Fruit fly (Drosophila melanogaster) whole organism, embryonic: ENCODE data around the gene CG7164.
A peak's percentile ranks its signal among the peaks of the same experiment; 100 is the strongest.

Source experiments
- CG10366 ChIP-seq: fragments of 200-800 bp; sonication (Bioruptor generic); IDR thresholded peaks from 2 replicates; pipeline ENCODE4 v1.3.6; 2022; ENCODE audit warnings: missing biosample characterization, missing genetic modification characterization
- CG11247 ChIP-seq: fragments of 200-800 bp; sonication (Bioruptor generic); IDR thresholded peaks from 2 replicates; pipeline ENCODE4 v1.3.6; 2022; ENCODE audit warnings: missing biosample characterization, missing genetic modification characterization
- CG11696 ChIP-seq: fragments of 200-800 bp; sonication (Bioruptor generic); IDR thresholded peaks from 2 replicates; pipeline ENCODE4 v1.3.6; 2022; ENCODE audit warnings: missing biosample characterization, missing genetic modification characterization
- CG12155 ChIP-seq: fragments of 200-800 bp; sonication (Bioruptor generic); optimal IDR thresholded peaks from 3 replicates; lab custom pipeline; 2016; ENCODE audit warnings: missing biosample characterization, missing genetic modification characterization
- CG12942 ChIP-seq: fragments of 200-800 bp; sonication (Bioruptor generic); optimal IDR thresholded peaks from 3 replicates; lab custom pipeline; 2016; ENCODE audit warnings: missing biosample characterization, missing genetic modification characterization
- CG13424 ChIP-seq: fragments of 200-800 bp; sonication (Bioruptor generic); optimal IDR thresholded peaks from 2 replicates; lab custom pipeline; 2019; ENCODE audit warnings: missing biosample characterization, mild to moderate bottlenecking, missing genetic modification characterization, moderate library complexity
- CG13894 ChIP-seq: fragments of 200-800 bp; sonication (Bioruptor generic); optimal IDR thresholded peaks from 3 replicates; lab custom pipeline; 2018; ENCODE audit warnings: missing biosample characterization, mild to moderate bottlenecking, missing genetic modification characterization, moderate library complexity
- CG14014 ChIP-seq: fragments of 200-800 bp; sonication (Bioruptor generic); IDR thresholded peaks from 2 replicates; pipeline ENCODE4 v1.3.6; 2022; ENCODE audit warnings: missing biosample characterization, missing genetic modification characterization
- CG14050 ChIP-seq: fragments of 200-800 bp; sonication (Bioruptor generic); IDR thresholded peaks from 3 replicates; pipeline ENCODE4 v1.3.6; 2022; ENCODE audit warnings: missing biosample characterization, missing genetic modification characterization
- CG15269 ChIP-seq: fragments of 200-800 bp; sonication (Bioruptor generic); optimal IDR thresholded peaks from 2 replicates; lab custom pipeline; 2018; ENCODE audit warnings: missing biosample characterization, mild to moderate bottlenecking, missing genetic modification characterization, moderate library complexity
- CG1647 ChIP-seq: fragments of 200-800 bp; sonication (Bioruptor generic); optimal IDR thresholded peaks from 3 replicates; lab custom pipeline; 2016; ENCODE audit warnings: missing biosample characterization, missing genetic modification characterization
- CG18476 ChIP-seq: fragments of 200-800 bp; sonication (Bioruptor generic); optimal IDR thresholded peaks from 2 replicates; lab custom pipeline; 2016; ENCODE audit warnings: missing biosample characterization, mild to moderate bottlenecking, missing genetic modification characterization
- CG4404 ChIP-seq: fragments of 200-800 bp; sonication (Bioruptor generic); IDR thresholded peaks from 2 replicates; pipeline ENCODE4 v1.3.6; 2022; ENCODE audit warnings: missing biosample characterization, missing genetic modification characterization
- CG6791 ChIP-seq: fragments of 200-800 bp; sonication (Bioruptor generic); IDR thresholded peaks from 3 replicates; pipeline ENCODE4 v1.3.6; 2022; ENCODE audit warnings: missing biosample characterization, missing genetic modification characterization; ENCODE audit not compliant: partially characterized antibody
- CG7839 ChIP-seq: fragments of 200-800 bp; sonication (Bioruptor generic); optimal IDR thresholded peaks from 3 replicates; lab custom pipeline; 2018; ENCODE audit warnings: missing biosample characterization, mild to moderate bottlenecking, missing genetic modification characterization, moderate library complexity
- CG9932 ChIP-seq: fragments of 200-800 bp; sonication (Bioruptor generic); IDR thresholded peaks from 2 replicates; pipeline ENCODE4 v1.3.6; 2022; ENCODE audit warnings: missing biosample characterization, missing genetic modification characterization
- CkIIα-i1 ChIP-seq: fragments of 200-800 bp; sonication (Bioruptor generic); IDR thresholded peaks from 2 replicates; pipeline ENCODE4 v1.3.6; 2022; ENCODE audit warnings: missing biosample characterization, missing genetic modification characterization
- Drgx ChIP-seq: fragments of 200-800 bp; sonication (Bioruptor generic); IDR thresholded peaks from 2 replicates; pipeline ENCODE4 v1.3.6; 2022; ENCODE audit warnings: missing biosample characterization, missing genetic modification characterization
- E2f1 ChIP-seq: fragments of 200-800 bp; sonication (Bioruptor generic); IDR thresholded peaks from 2 replicates; pipeline ENCODE4 v1.3.6; 2022; ENCODE audit warnings: missing biosample characterization, missing genetic modification characterization
- Fer3 ChIP-seq: fragments of 200-800 bp; sonication (Bioruptor generic); optimal IDR thresholded peaks from 2 replicates; lab custom pipeline; 2018; ENCODE audit warnings: missing biosample characterization, mild to moderate bottlenecking, missing genetic modification characterization, moderate library complexity
- H2.0 ChIP-seq: fragments of 200-800 bp; sonication (Bioruptor generic); IDR thresholded peaks from 2 replicates; pipeline ENCODE4 v1.3.6; 2022; ENCODE audit warnings: missing biosample characterization, missing genetic modification characterization
- NFAT ChIP-seq: fragments of 200-800 bp; sonication (Bioruptor generic); IDR thresholded peaks from 2 replicates; pipeline ENCODE4 v1.3.6; 2022; ENCODE audit warnings: missing biosample characterization, missing genetic modification characterization
- Nf-YB ChIP-seq: fragments of 200-800 bp; sonication (Bioruptor generic); optimal IDR thresholded peaks from 3 replicates; lab custom pipeline; 2019; ENCODE audit warnings: missing biosample characterization, mild to moderate bottlenecking, missing genetic modification characterization, moderate library complexity
- Vsx1 ChIP-seq: fragments of 200-800 bp; sonication (Bioruptor generic); optimal IDR thresholded peaks from 2 replicates; lab custom pipeline; 2017; ENCODE audit warnings: missing biosample characterization, mild to moderate bottlenecking, missing genetic modification characterization, missing genetic modification reagents
- ase ChIP-seq: fragments of 200-800 bp; sonication (Bioruptor generic); IDR thresholded peaks from 3 replicates; pipeline ENCODE4 v1.3.6; 2022; ENCODE audit warnings: missing biosample characterization, missing genetic modification characterization
- caup ChIP-seq: fragments of 200-800 bp; sonication (Bioruptor generic); optimal IDR thresholded peaks from 3 replicates; lab custom pipeline; 2017; ENCODE audit warnings: missing biosample characterization, mild to moderate bottlenecking, missing genetic modification characterization, moderate library complexity; ENCODE audit not compliant: severe bottlenecking
- crol ChIP-seq: fragments of 200-800 bp; sonication (Bioruptor generic); IDR thresholded peaks from 2 replicates; pipeline ENCODE4 v1.3.6; 2022; ENCODE audit warnings: missing biosample characterization, missing genetic modification characterization
- dysf ChIP-seq: fragments of 200-800 bp; sonication (Bioruptor generic); IDR thresholded peaks from 3 replicates; pipeline ENCODE4 v1.3.6; 2022; ENCODE audit warnings: missing biosample characterization, missing genetic modification characterization
- emc ChIP-seq: fragments of 200-800 bp; sonication (Bioruptor generic); optimal IDR thresholded peaks from 2 replicates; lab custom pipeline; 2016; ENCODE audit warnings: missing biosample characterization, missing genetic modification characterization
- gem ChIP-seq: fragments of 200-800 bp; sonication (Bioruptor generic); optimal IDR thresholded peaks from 2 replicates; lab custom pipeline; 2019; ENCODE audit warnings: missing biosample characterization, mild to moderate bottlenecking, missing genetic modification characterization, moderate library complexity
- her ChIP-seq: fragments of 200-800 bp; sonication (Bioruptor generic); optimal IDR thresholded peaks from 2 replicates; lab custom pipeline; 2016; ENCODE audit warnings: missing biosample characterization, missing genetic modification characterization
- knrl ChIP-seq: fragments of 200-800 bp; sonication (Bioruptor generic); IDR thresholded peaks from 3 replicates; pipeline ENCODE4 v1.3.6; 2022; ENCODE audit warnings: missing biosample characterization, missing genetic modification characterization; ENCODE audit not compliant: partially characterized antibody
- lmd ChIP-seq: fragments of 200-800 bp; sonication (Bioruptor generic); IDR thresholded peaks from 2 replicates; pipeline ENCODE4 v1.3.6; 2022; ENCODE audit warnings: missing biosample characterization, missing genetic modification characterization
- pan ChIP-seq, 4 experiments: fragments of >200 bp in 3 of 4; fragments of 200-800 bp in 1 of 4; sonication (Bioruptor generic) in 1 of 4; optimal IDR thresholded peaks in 3 of 4; IDR thresholded peaks in 1 of 4; 2 replicates each; pipeline versions ENCODE4 v1.3.6 to Lab custom; 2017 to 2022; ENCODE audit warnings: missing biosample characterization in 2 of 4, missing genetic modification characterization in 2 of 4, mixed read lengths in 1 of 4
- prd ChIP-seq, 3 experiments: fragments of >200 bp in 2 of 3; fragments of 200-800 bp in 1 of 3; sonication (Bioruptor generic) in 1 of 3; optimal IDR thresholded peaks in 2 of 3; IDR thresholded peaks in 1 of 3; 2 replicates in 2 of 3; 3 replicates in 1 of 3; pipeline versions ENCODE4 v1.3.6 to Lab custom; 2017 to 2022; ENCODE audit warnings: missing biosample characterization in 1 of 3, missing genetic modification characterization in 1 of 3
- row ChIP-seq: fragments of 200-800 bp; sonication (Bioruptor generic); IDR thresholded peaks from 3 replicates; pipeline ENCODE4 v1.3.6; 2022; ENCODE audit warnings: missing biosample characterization, missing genetic modification characterization
- sens ChIP-seq: fragments of 200-800 bp; sonication (Bioruptor generic); peaks from one replicate; lab custom pipeline; 2016; ENCODE audit warnings: missing biosample characterization, missing genetic modification characterization
- seq ChIP-seq: fragments of 200-800 bp; sonication (Bioruptor generic); IDR thresholded peaks from 2 replicates; pipeline ENCODE4 v1.3.6; 2022; ENCODE audit warnings: missing biosample characterization, missing genetic modification characterization
- sima ChIP-seq: fragments of 200-800 bp; sonication (Bioruptor generic); optimal IDR thresholded peaks from 2 replicates; lab custom pipeline; 2016; ENCODE audit warnings: missing biosample characterization, missing genetic modification characterization
- slbo ChIP-seq: fragments of 200-800 bp; sonication (Bioruptor generic); IDR thresholded peaks from 2 replicates; pipeline ENCODE4 v1.3.6; 2022; ENCODE audit warnings: missing biosample characterization, missing genetic modification characterization
- stc ChIP-seq: fragments of 200-800 bp; sonication (Bioruptor generic); IDR thresholded peaks from 2 replicates; pipeline ENCODE4 v1.3.6; 2022; ENCODE audit warnings: missing biosample characterization, missing genetic modification characterization
- trem ChIP-seq: fragments of 200-800 bp; optimal IDR thresholded peaks from 3 replicates; lab custom pipeline; 2019; ENCODE audit warnings: missing biosample characterization, mild to moderate bottlenecking, missing genetic modification characterization, moderate library complexity
- z ChIP-seq: fragments of 200-800 bp; sonication (Bioruptor generic); IDR thresholded peaks from 3 replicates; pipeline ENCODE4 v1.3.6; 2022; ENCODE audit warnings: missing biosample characterization, missing genetic modification characterization
- zen ChIP-seq: fragments of 200-800 bp; sonication (Bioruptor generic); optimal IDR thresholded peaks from 3 replicates; lab custom pipeline; 2018; ENCODE audit warnings: missing biosample characterization, mild to moderate bottlenecking, missing genetic modification characterization, moderate library complexity

Gene CG7164

DNA sequence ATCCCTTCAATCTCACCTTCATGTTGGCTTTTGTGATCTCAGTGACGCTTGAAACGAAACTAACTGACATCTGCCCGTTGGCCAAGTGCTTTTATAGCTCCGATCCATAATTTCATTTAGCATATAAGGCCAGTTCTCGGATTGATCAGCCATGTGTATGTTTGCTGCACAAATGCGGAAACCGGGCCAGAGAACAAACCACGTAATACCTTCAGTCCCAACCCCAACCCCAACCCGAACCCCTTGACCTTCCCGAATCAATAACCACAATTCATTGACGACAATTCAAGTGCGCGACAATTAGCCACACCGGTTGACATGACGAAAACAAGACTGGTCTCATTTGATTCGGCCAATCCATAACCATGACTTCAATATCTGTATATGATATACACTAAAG, 28.2 kb upstream of the CG7164 start, which contains the start of gene CG7203:
CG7203 (minus strand) TSS at position 101 of the 400 bp plus-strand sequence.
- TF ChIP-seq CkIIα-i1 (GFP tag; lab: Robert Waterston, UW) (no peak), her (GFP tag; lab: Kevin White, UChicago) (no peak)

dm6 chr2L:7753874-7754273, 27.4 kb upstream of the CG7164 start, which contains the start of gene CG46025:
TSS of gene CG46025 (plus strand) at chr2L:7754174.
- no peak for TF ChIP-seq knrl (GFP tag; lab: Robert Waterston, UW)
- TF ChIP-seq trem (tag; lab: Kevin White, UChicago): no peak
- TF ChIP-seq NFAT (GFP tag; lab: Robert Waterston, UW): no peak
- no peak for TF ChIP-seq CG1647
- no peak for TF ChIP-seq caup
- TF ChIP-seq, all 482 proteins: peak for 0

dm6 chr2L:7754539-7754938, 26.7 kb upstream of the CG7164 start:
- TF ChIP-seq Drgx (GFP tag; lab: Robert Waterston, UW) (peak; percentile 68), row (GFP tag; lab: Robert Waterston, UW) (0 out of 3 replicates have a peak, but pooled peaks have one; percentile 14), emc (GFP tag; lab: Kevin White, UChicago) (no peak), prd (optimal IDR thresholded peaks at IDR 0.05; lab: Kevin White, UChicago) (no peak), prd (GFP tag; IDR thresholded peaks at IDR 0.05; lab: Robert Waterston, UW) (0 out of 3 replicates have a peak, but pooled peaks have one; percentile 13), sens (peak; percentile 46), z (GFP tag; lab: Robert Waterston, UW) (no peak)

DNA sequence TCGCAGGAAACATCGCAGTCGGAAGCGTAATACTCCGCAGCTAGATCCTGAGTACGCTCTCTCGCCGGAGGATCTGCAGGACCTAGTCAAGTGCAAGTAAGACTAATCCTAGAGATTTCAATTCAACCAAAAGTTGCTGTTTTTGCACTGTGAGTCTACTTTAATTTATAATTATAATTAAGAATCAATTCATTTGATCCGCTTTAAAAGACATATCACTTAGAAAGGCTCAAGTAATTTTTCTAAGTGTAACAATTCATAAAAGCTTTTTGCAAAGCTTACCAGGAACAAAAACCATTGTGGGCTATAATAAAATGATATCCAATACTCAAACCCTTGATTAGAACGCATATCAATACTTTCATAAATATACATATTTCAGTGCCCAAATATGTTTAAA, 24.4 kb upstream of the CG7164 start:
- TF ChIP-seq CG12155 (GFP tag; lab: Kevin White, UChicago) (no peak), seq (GFP tag; lab: Robert Waterston, UW) (0 out of 2 replicates have a peak, but pooled peaks have one; percentile 16), CG11696 (GFP tag; lab: Robert Waterston, UW) (0 out of 2 replicates have a peak, but pooled peaks have one; percentile 18), Nf-YB (GFP tag; lab: Kevin White, UChicago) (no peak), E2f1 (GFP tag; lab: Robert Waterston, UW) (peak; percentile 22; the same call in 1 of the 2 replicates), stc (0 out of 2 replicates have a peak, but pooled peaks have one; percentile 11), CG10366 (GFP tag; lab: Robert Waterston, UW) (0 out of 2 replicates have a peak, but pooled peaks have one; percentile 12), zen (tag; lab: Kevin White, UChicago) (no peak), CG6791 (no peak), sima (GFP tag; lab: Kevin White, UChicago) (no peak), crol (no peak), CG12942 (GFP tag; lab: Kevin White, UChicago) (no peak), H2.0 (peak; percentile 34; the same call in 1 of the 2 replicates), Fer3 (tag; lab: Kevin White, UChicago) (peak; percentile 8), CG13424 (tag; lab: Kevin White, UChicago) (no peak), Vsx1 (GFP tag; lab: Kevin White, UChicago) (no peak), CG18476 (no peak), CG14050 (peak; percentile 9; the same call in 1 of the 3 replicates), CG13894 (tag; lab: Kevin White, UChicago) (no peak), CG7839 (no peak), ase (GFP tag; lab: Robert Waterston, UW) (0 out of 3 replicates have a peak, but pooled peaks have one; percentile 28), Drgx (GFP tag; lab: Robert Waterston, UW) (0 out of 2 replicates have a peak, but pooled peaks have one; percentile 23), gem (tag; lab: Kevin White, UChicago) (peak; percentile 50), CG4404 (GFP tag; lab: Robert Waterston, UW) (no peak), lmd (peak; percentile 22; the same call in 1 of the 2 replicates), CG9932 (GFP tag; lab: Robert Waterston, UW) (0 out of 2 replicates have a peak, but pooled peaks have one; percentile 10), pan (optimal IDR thresholded peaks at IDR 0.05; lab: Kevin White, UChicago) (no peak), pan (GFP tag; optimal IDR thresholded peaks at IDR 0.05 in 1 of 2, IDR thresholded peaks at IDR 0.05 in 1 of 2) (peak in 1 of 2 experiments; percentile 48), CG15269 (tag; lab: Kevin White, UChicago) (peak; percentile 30), CG11247 (GFP tag; lab: Robert Waterston, UW) (0 out of 2 replicates have a peak, but pooled peaks have one; percentile 17), slbo (GFP tag; lab: Robert Waterston, UW) (peak; percentile 56; the same call in 1 of the 2 replicates), dysf (GFP tag; lab: Robert Waterston, UW) (peak; percentile 50; the same call in 1 of the 3 replicates), CG14014 (peak; percentile 37; the same call in 1 of the 2 replicates)
